Fruit fly (Drosophila melanogaster): ENCODE data around the gene Nhe1.

Gene Nhe1

dm6 chr2L:139610-140009 lies 33.1 kb upstream of the Nhe1 start:
- TF ChIP-seq trem (tag; optimal IDR thresholded peaks at IDR 0.05) (no peak), ATbp (GFP tag; optimal IDR thresholded peaks at IDR 0.05) (no peak), Max (GFP tag; optimal IDR thresholded peaks at IDR 0.05) (no peak), Gsc (GFP tag; IDR thresholded peaks at IDR 0.05) (no peak), CHES-1-like (GFP tag; optimal IDR thresholded peaks at IDR 0.05) (no peak), CG17829 (tag; optimal IDR thresholded peaks at IDR 0.05) (no peak), CG14860 (GFP tag; IDR thresholded peaks at IDR 0.05; ENCODE audit: partially characterized antibody) (no peak), CG3726 (GFP tag; IDR thresholded peaks at IDR 0.05) (no peak), CG14965 (GFP tag; optimal IDR thresholded peaks at IDR 0.05; ENCODE audit: borderline replicate concordance) (no peak), Hey (tag; optimal IDR thresholded peaks at IDR 0.05) (peak; percentile 40), NC2α (GFP tag; optimal IDR thresholded peaks at IDR 0.05) (no peak), CG9609 (GFP tag; optimal IDR thresholded peaks at IDR 0.05) (no peak), lab (GFP tag; optimal IDR thresholded peaks at IDR 0.05) (peak; percentile 46), CG32767 (GFP tag; IDR thresholded peaks at IDR 0.05) (no peak), CG13296 (GFP tag; optimal IDR thresholded peaks at IDR 0.05) (peak; percentile 40), NC2β (GFP tag; optimal IDR thresholded peaks at IDR 0.05) (no peak), jumu (GFP tag; optimal IDR thresholded peaks at IDR 0.05) (no peak), chinmo (GFP tag; IDR thresholded peaks at IDR 0.05; ENCODE audit: partially characterized antibody) (0 out of 4 replicates have a peak, but pooled peaks have one; percentile 25), CG12769 (tag; optimal IDR thresholded peaks at IDR 0.05) (peak; percentile 18), ken (GFP tag; IDR thresholded peaks at IDR 0.05) (no peak), nmo (GFP tag; optimal IDR thresholded peaks at IDR 0.05) (no peak), sob (GFP tag; IDR thresholded peaks at IDR 0.05) (no peak), CG6689 (GFP tag; IDR thresholded peaks at IDR 0.05) (no peak), CG10366 (GFP tag; IDR thresholded peaks at IDR 0.05) (no peak), fd3F (GFP tag; optimal IDR thresholded peaks at IDR 0.05) (no peak), Ets65A (GFP tag) (no peak), CG10462 (GFP tag; optimal IDR thresholded peaks at IDR 0.05) (no peak), CG5180 (GFP tag; optimal IDR thresholded peaks at IDR 0.05) (peak; percentile 52), CG14710 (tag; optimal IDR thresholded peaks at IDR 0.05) (no peak), row (GFP tag; IDR thresholded peaks at IDR 0.05) (no peak), gfzf (GFP tag; optimal IDR thresholded peaks at IDR 0.05) (no peak), Rx (GFP tag; IDR thresholded peaks at IDR 0.05) (no peak), CG34224 (GFP tag; IDR thresholded peaks at IDR 0.05; ENCODE audit: partially characterized antibody) (no peak), CG2116 (GFP tag; optimal IDR thresholded peaks at IDR 0.05) (no peak), Nf-YC (tag; optimal IDR thresholded peaks at IDR 0.05) (no peak), pzg (GFP tag; optimal IDR thresholded peaks at IDR 0.05) (no peak), esg (GFP tag; conservative IDR thresholded peaks at IDR 0.05) (no peak), CG4617 (GFP tag; optimal IDR thresholded peaks at IDR 0.05; ENCODE audit: borderline replicate concordance) (no peak), CG18476 (GFP tag; optimal IDR thresholded peaks at IDR 0.05) (no peak), cas (GFP tag; IDR thresholded peaks at IDR 0.05) (no peak), grn (GFP tag; optimal IDR thresholded peaks at IDR 0.05) (peak; percentile 66), CG2120 (GFP tag; optimal IDR thresholded peaks at IDR 0.05) (no peak), HLHmδ (GFP tag; optimal IDR thresholded peaks at IDR 0.05) (no peak), sens-2 (GFP tag; IDR thresholded peaks at IDR 0.05) (no peak), D19A (tag; optimal IDR thresholded peaks at IDR 0.05) (no peak), Nf-YA (GFP tag; IDR thresholded peaks at IDR 0.05) (no peak), CG3995 (GFP tag; optimal IDR thresholded peaks at IDR 0.05) (no peak), Fer2 (tag; optimal IDR thresholded peaks at IDR 0.05) (no peak), toy (GFP tag; IDR thresholded peaks at IDR 0.05) (no peak), Sox100B (GFP tag; optimal IDR thresholded peaks at IDR 0.05) (no peak), abd-A (tag; optimal IDR thresholded peaks at IDR 0.05) (no peak), dpn (GFP tag; optimal IDR thresholded peaks at IDR 0.05) (no peak)

Data from whole organism, embryonic.